Fruit fly (Drosophila melanogaster): ENCODE measurements around the gene CG14841.
A peak's percentile ranks its signal among the peaks of the same experiment; 100 is the strongest.

The CG14841 gene

dm6 chr3R:14291431-14291830 lies 29.2 kb upstream of the CG14841 start (continued):
- TF ChIP-seq chinmo (GFP tag; IDR thresholded peaks at IDR 0.05; ENCODE audit: partially characterized antibody) (0 out of 4 replicates have a peak, but pooled peaks have one; percentile 52), sc (optimal IDR thresholded peaks at IDR 0.05) (no peak), sc (GFP tag; optimal IDR thresholded peaks at IDR 0.05) (no peak), CG18262 (tag; optimal IDR thresholded peaks at IDR 0.05) (peak; percentile 1), CG12659 (GFP tag; optimal IDR thresholded peaks at IDR 0.05) (peak; percentile 6), Ada2b (GFP tag; IDR thresholded peaks at IDR 0.05) (peak; percentile 30; the same call in 1 of the 2 replicates), gem (tag; optimal IDR thresholded peaks at IDR 0.05) (peak; percentile 26), sim (GFP tag; IDR thresholded peaks at IDR 0.05) (no peak), CG15073 (GFP tag; optimal IDR thresholded peaks at IDR 0.05) (no peak), hkb (optimal IDR thresholded peaks at IDR 0.05) (no peak), hkb (GFP tag; IDR thresholded peaks at IDR 0.05) (0 out of 2 replicates have a peak, but pooled peaks have one; percentile 39), CG10209 (GFP tag; optimal IDR thresholded peaks at IDR 0.05) (peak; percentile 14), hb (GFP tag; IDR thresholded peaks at IDR 0.05; ENCODE audit: partially characterized antibody) (no peak), Ssrp (tag; optimal IDR thresholded peaks at IDR 0.05) (peak; percentile 22), HHEX (GFP tag; optimal IDR thresholded peaks at IDR 0.05) (no peak), Sox100B (GFP tag; optimal IDR thresholded peaks at IDR 0.05) (no peak), CG18764 (GFP tag; optimal IDR thresholded peaks at IDR 0.05) (no peak), corto (GFP tag; optimal IDR thresholded peaks at IDR 0.05) (peak; percentile 45), CG12391 (tag; optimal IDR thresholded peaks at IDR 0.05) (peak; percentile 16), lbe (GFP tag; optimal IDR thresholded peaks at IDR 0.05) (peak; percentile 71), repo (GFP tag; optimal IDR thresholded peaks at IDR 0.05) (no peak), CG10267 (tag; optimal IDR thresholded peaks at IDR 0.05) (no peak), CG6683 (GFP tag; optimal IDR thresholded peaks at IDR 0.05) (no peak), CG9609 (GFP tag; optimal IDR thresholded peaks at IDR 0.05) (no peak), NFAT (GFP tag; IDR thresholded peaks at IDR 0.05) (no peak), CG8924 (tag; optimal IDR thresholded peaks at IDR 0.05) (peak; percentile 5), E2f2 (GFP tag; IDR thresholded peaks at IDR 0.05) (no peak), zfh1 (GFP tag; IDR thresholded peaks at IDR 0.05) (0 out of 3 replicates have a peak, but pooled peaks have one; percentile 13), lilli (GFP tag; optimal IDR thresholded peaks at IDR 0.05) (no peak)

dm6 chr3R:14289958-14290835 lies 28.0 kb upstream of the CG14841 start:
- TF ChIP-seq dpn (GFP tag; optimal IDR thresholded peaks at IDR 0.05) = peak in 1 of 2 experiments; percentile 8
- TF ChIP-seq CG14014 (GFP tag; IDR thresholded peaks at IDR 0.05) = no peak
- TF ChIP-seq gcm2 (GFP tag; optimal IDR thresholded peaks at IDR 0.05) = no peak
- TF ChIP-seq dysf (GFP tag; IDR thresholded peaks at IDR 0.05) = 0 out of 3 replicates have a peak, but pooled peaks have one; percentile 30
- no peak for TF ChIP-seq Ets97D (GFP tag; optimal IDR thresholded peaks at IDR 0.05)
- TF ChIP-seq dati (GFP tag; IDR thresholded peaks at IDR 0.05) = no peak
- TF ChIP-seq eve (GFP tag; optimal IDR thresholded peaks at IDR 0.05) = peak in 1 of 2 experiments; percentile 15
- peak; percentile 23 for TF ChIP-seq CG12391 (tag; optimal IDR thresholded peaks at IDR 0.05)
- peak; percentile 10 for TF ChIP-seq sug (tag; optimal IDR thresholded peaks at IDR 0.05)
- TF ChIP-seq so (GFP tag; IDR thresholded peaks at IDR 0.05) = 0 out of 3 replicates have a peak, but pooled peaks have one; percentile 9
- TF ChIP-seq CG31441 (GFP tag; IDR thresholded peaks at IDR 0.05) = no peak
- no peak for TF ChIP-seq CG3407 (GFP tag; optimal IDR thresholded peaks at IDR 0.05)
- TF ChIP-seq CG6765 (GFP tag; optimal IDR thresholded peaks at IDR 0.05) = peak; percentile 33
- TF ChIP-seq vvl (GFP tag; IDR thresholded peaks at IDR 0.05) = 0 out of 2 replicates have a peak, but pooled peaks have one; percentile 23
- TF ChIP-seq bsh (GFP tag; optimal IDR thresholded peaks at IDR 0.05) = peak in 1 of 2 experiments; percentile 6
- TF ChIP-seq CG3281 (GFP tag; optimal IDR thresholded peaks at IDR 0.05) = peak; percentile 50
- TF ChIP-seq nerfin-2 (GFP tag; IDR thresholded peaks at IDR 0.05; ENCODE audit: partially characterized antibody) = no peak
- TF ChIP-seq psq (GFP tag; optimal IDR thresholded peaks at IDR 0.05) = no peak
- no peak for TF ChIP-seq CHES-1-like (GFP tag; optimal IDR thresholded peaks at IDR 0.05)
- TF ChIP-seq gsb (GFP tag; IDR thresholded peaks at IDR 0.05) = 0 out of 2 replicates have a peak, but pooled peaks have one; percentile 18
- TF ChIP-seq CG15011 (GFP tag; optimal IDR thresholded peaks at IDR 0.05) = no peak
- no peak for TF ChIP-seq Abd-B (GFP tag; optimal IDR thresholded peaks at IDR 0.05)

All from whole organism, embryonic.